Fruit fly (Drosophila melanogaster) whole organism: ENCODE results near the gene Rpn10.

Experiments used
- CG8478 ChIP-seq: fragments of >200 bp; optimal IDR thresholded peaks from 2 replicates; lab custom pipeline; 2018; ENCODE audit warnings: inconsistent platforms
- EcR ChIP-seq, 2 experiments: fragments of >200 bp; optimal IDR thresholded peaks; 2 replicates each; lab custom pipeline; 2017; ENCODE audit warnings: missing biosample characterization in 2 of 2, missing genetic modification characterization in 2 of 2, missing genetic modification reagents in 2 of 2
- pan ChIP-seq: fragments of >200 bp; optimal IDR thresholded peaks from 2 replicates; lab custom pipeline; 2017
- psq ChIP-seq: fragments of >200 bp; optimal IDR thresholded peaks from 2 replicates; lab custom pipeline; 2017
- usp ChIP-seq: fragments of >200 bp; optimal IDR thresholded peaks from 2 replicates; lab custom pipeline; 2017; ENCODE audit warnings: missing biosample characterization, missing genetic modification characterization, mixed read lengths

- TF ChIP-seq pan (lab: Kevin White, UChicago) (no peak), usp (GFP tag; lab: Kevin White, UChicago) (no peak), CG8478 (lab: Kevin White, UChicago) (no peak), psq (lab: Kevin White, UChicago) (no peak), EcR (GFP tag; optimal IDR thresholded peaks at IDR 0.05; lab: Kevin White, UChicago) (no peak)
Measured at dm6 chr3L:21501928-21502327, 34.9 kb upstream of the Rpn10 start.
